Fruit fly (Drosophila melanogaster) whole organism, embryonic: ENCODE data around the gene Mrm2.
A peak's percentile ranks its signal among the peaks of the same experiment; 100 is the strongest.

Experiments used
- Ada2b ChIP-seq: fragments of 200-800 bp; sonication (Bioruptor generic); IDR thresholded peaks from 2 replicates; pipeline ENCODE4 v1.3.6; 2022; ENCODE audit warnings: missing biosample characterization, missing genetic modification characterization
- Bgb ChIP-seq: fragments of 200-800 bp; sonication (Bioruptor generic); IDR thresholded peaks from 2 replicates; pipeline ENCODE4 v1.3.6; 2022; ENCODE audit warnings: missing biosample characterization, missing genetic modification characterization; ENCODE audit not compliant: partially characterized antibody
- Blimp-1 ChIP-seq: fragments of 200-800 bp; sonication (Bioruptor generic); optimal IDR thresholded peaks from 3 replicates; lab custom pipeline; 2018; ENCODE audit warnings: missing biosample characterization, missing genetic modification characterization, mild to moderate bottlenecking, moderate library complexity, missing genetic modification reagents
- C15 ChIP-seq: fragments of 200-800 bp; sonication (Bioruptor generic); IDR thresholded peaks from 3 replicates; pipeline ENCODE4 v1.3.6; 2022; ENCODE audit warnings: missing biosample characterization, missing genetic modification characterization
- CG1024 ChIP-seq: fragments of 200-800 bp; sonication (Bioruptor generic); IDR thresholded peaks from 2 replicates; pipeline ENCODE4 v1.3.6; 2022; ENCODE audit warnings: missing biosample characterization, missing genetic modification characterization
- CG10366 ChIP-seq: fragments of 200-800 bp; sonication (Bioruptor generic); IDR thresholded peaks from 2 replicates; pipeline ENCODE4 v1.3.6; 2022; ENCODE audit warnings: missing biosample characterization, missing genetic modification characterization
- CG10654 ChIP-seq: fragments of 200-800 bp; sonication (Bioruptor generic); optimal IDR thresholded peaks from 2 replicates; lab custom pipeline; 2016; ENCODE audit warnings: missing biosample characterization, missing genetic modification characterization
- CG12659 ChIP-seq: fragments of 200-800 bp; sonication (Bioruptor generic); optimal IDR thresholded peaks from 3 replicates; lab custom pipeline; 2017; ENCODE audit warnings: mild to moderate bottlenecking, missing biosample characterization, missing genetic modification reagents, missing genetic modification characterization
- CG14014 ChIP-seq: fragments of 200-800 bp; sonication (Bioruptor generic); IDR thresholded peaks from 2 replicates; pipeline ENCODE4 v1.3.6; 2022; ENCODE audit warnings: missing biosample characterization, missing genetic modification characterization
- CG16779 ChIP-seq: fragments of 200-800 bp; sonication (Bioruptor generic); IDR thresholded peaks from 2 replicates; pipeline ENCODE4 v1.3.6; 2022; ENCODE audit warnings: missing biosample characterization, missing genetic modification characterization
- CG17328 ChIP-seq: fragments of 200-800 bp; sonication (Bioruptor generic); IDR thresholded peaks from 2 replicates; pipeline ENCODE4 v1.3.6; 2022; ENCODE audit warnings: missing biosample characterization, missing genetic modification characterization
- CG17359 ChIP-seq: fragments of 200-800 bp; sonication (Bioruptor generic); optimal IDR thresholded peaks from 3 replicates; lab custom pipeline; 2018; ENCODE audit warnings: missing biosample characterization, mild to moderate bottlenecking, missing genetic modification characterization, moderate library complexity
- CG17385 ChIP-seq: fragments of 200-800 bp; sonication (Bioruptor generic); optimal IDR thresholded peaks from 3 replicates; lab custom pipeline; 2018; ENCODE audit warnings: missing biosample characterization, mild to moderate bottlenecking, missing genetic modification characterization
- CG17802 ChIP-seq: fragments of 200-800 bp; sonication (Bioruptor generic); optimal IDR thresholded peaks from 2 replicates; lab custom pipeline; 2018; ENCODE audit warnings: missing biosample characterization, mild to moderate bottlenecking, missing genetic modification characterization, moderate library complexity
- CG6854 ChIP-seq: fragments of 200-800 bp; sonication (Bioruptor generic); optimal IDR thresholded peaks from 3 replicates; lab custom pipeline; 2017; ENCODE audit warnings: missing biosample characterization, mild to moderate bottlenecking, missing genetic modification characterization
- CG7357 ChIP-seq: fragments of 200-800 bp; sonication (Bioruptor generic); IDR thresholded peaks from 3 replicates; pipeline ENCODE4 v1.3.6; 2022; ENCODE audit warnings: missing biosample characterization, missing genetic modification characterization
- CG7556 ChIP-seq: fragments of 200-800 bp; sonication (Bioruptor generic); optimal IDR thresholded peaks from 2 replicates; lab custom pipeline; 2017; ENCODE audit warnings: missing biosample characterization, mild to moderate bottlenecking, missing genetic modification characterization
- CG8089 ChIP-seq: fragments of 200-800 bp; sonication (Bioruptor generic); optimal IDR thresholded peaks from 3 replicates; lab custom pipeline; 2016; ENCODE audit warnings: missing biosample characterization, missing genetic modification characterization
- CG8944 ChIP-seq: fragments of 200-800 bp; sonication (Bioruptor generic); optimal IDR thresholded peaks from 3 replicates; lab custom pipeline; 2016; ENCODE audit warnings: missing biosample characterization, missing genetic modification characterization
- D19B ChIP-seq: fragments of 200-800 bp; sonication (Bioruptor generic); optimal IDR thresholded peaks from 2 replicates; lab custom pipeline; 2017; ENCODE audit warnings: missing biosample characterization, mild to moderate bottlenecking, missing genetic modification characterization
- Drgx ChIP-seq: fragments of 200-800 bp; sonication (Bioruptor generic); IDR thresholded peaks from 2 replicates; pipeline ENCODE4 v1.3.6; 2022; ENCODE audit warnings: missing biosample characterization, missing genetic modification characterization
- Fer3 ChIP-seq: fragments of 200-800 bp; sonication (Bioruptor generic); optimal IDR thresholded peaks from 2 replicates; lab custom pipeline; 2018; ENCODE audit warnings: missing biosample characterization, mild to moderate bottlenecking, missing genetic modification characterization, moderate library complexity
- HmgD ChIP-seq: fragments of 200-800 bp; sonication (Bioruptor generic); optimal IDR thresholded peaks from 3 replicates; lab custom pipeline; 2016; ENCODE audit warnings: missing biosample characterization, missing genetic modification characterization
- Lhr ChIP-seq: fragments of 200-800 bp; sonication (Bioruptor generic); optimal IDR thresholded peaks from 3 replicates; lab custom pipeline; 2017; ENCODE audit warnings: mild to moderate bottlenecking, missing biosample characterization, missing genetic modification reagents, missing genetic modification characterization
- MBD-R2 ChIP-seq: fragments of 200-800 bp; sonication (Bioruptor generic); IDR thresholded peaks from 2 replicates; pipeline ENCODE4 v1.3.6; 2022; ENCODE audit warnings: missing biosample characterization, missing genetic modification characterization
- Myb ChIP-seq: fragments of 200-800 bp; sonication (Bioruptor generic); optimal IDR thresholded peaks from 2 replicates; lab custom pipeline; 2016; ENCODE audit warnings: missing biosample characterization, missing genetic modification characterization
- Oaz ChIP-seq: fragments of 200-800 bp; sonication (Bioruptor generic); IDR thresholded peaks from 2 replicates; pipeline ENCODE4 v1.3.6; 2022; ENCODE audit warnings: missing biosample characterization, missing genetic modification characterization
- Sox102F ChIP-seq: fragments of 200-800 bp; sonication (Bioruptor generic); optimal IDR thresholded peaks from 2 replicates; lab custom pipeline; 2018; ENCODE audit warnings: missing biosample characterization, mild to moderate bottlenecking, missing genetic modification characterization, moderate library complexity
- TFAM ChIP-seq: fragments of 200-800 bp; sonication (Bioruptor generic); optimal IDR thresholded peaks from 2 replicates; lab custom pipeline; 2017; ENCODE audit warnings: missing biosample characterization, missing genetic modification characterization, inconsistent platforms
- Taf1 ChIP-seq: fragments of 200-800 bp; sonication (Bioruptor generic); IDR thresholded peaks from 2 replicates; pipeline ENCODE4 v1.3.6; 2022; ENCODE audit warnings: missing biosample characterization, missing genetic modification characterization
- bsh ChIP-seq, 2 experiments: fragments of 200-800 bp; sonication (Bioruptor generic); optimal IDR thresholded peaks; 2 replicates each; lab custom pipeline; 2017 to 2018; ENCODE audit warnings: mild to moderate bottlenecking in 2 of 2, missing biosample characterization in 2 of 2, missing genetic modification characterization in 2 of 2, moderate library complexity in 1 of 2
- croc ChIP-seq: fragments of 200-800 bp; sonication (Bioruptor generic); conservative IDR thresholded peaks from 3 replicates; pipeline ENCODE4 v1.3.6; 2022; ENCODE audit warnings: missing biosample characterization, missing genetic modification characterization
- dmrt99B ChIP-seq: fragments of 200-800 bp; sonication (Bioruptor generic); optimal IDR thresholded peaks from 2 replicates; lab custom pipeline; 2018; ENCODE audit warnings: missing biosample characterization, mild to moderate bottlenecking, missing genetic modification characterization, moderate library complexity
- eyg ChIP-seq: fragments of 200-800 bp; sonication (Bioruptor generic); optimal IDR thresholded peaks from 3 replicates; lab custom pipeline; 2016; ENCODE audit warnings: missing biosample characterization, missing genetic modification characterization
- fd64A ChIP-seq: fragments of 200-800 bp; sonication (Bioruptor generic); optimal IDR thresholded peaks from 3 replicates; lab custom pipeline; 2018; ENCODE audit warnings: missing biosample characterization, mild to moderate bottlenecking, missing genetic modification characterization
- fru ChIP-seq: fragments of >200 bp; optimal IDR thresholded peaks from 2 replicates; lab custom pipeline; 2017
- gt ChIP-seq: fragments of 200-800 bp; sonication (Bioruptor generic); IDR thresholded peaks from 2 replicates; pipeline ENCODE4 v1.3.6; 2022; ENCODE audit warnings: missing biosample characterization, missing genetic modification characterization
- hth ChIP-seq: fragments of >200 bp; optimal IDR thresholded peaks from 2 replicates; lab custom pipeline; 2017; ENCODE audit warnings: inconsistent platforms
- kni ChIP-seq: fragments of 200-800 bp; sonication (Bioruptor generic); optimal IDR thresholded peaks from 3 replicates; lab custom pipeline; 2017; ENCODE audit warnings: mild to moderate bottlenecking, missing biosample characterization, missing genetic modification reagents, missing genetic modification characterization
- lbe ChIP-seq: fragments of 200-800 bp; sonication (Bioruptor generic); optimal IDR thresholded peaks from 2 replicates; lab custom pipeline; 2016; ENCODE audit warnings: missing biosample characterization, mild to moderate bottlenecking, missing genetic modification characterization
- lilli ChIP-seq: fragments of 200-800 bp; sonication (Bioruptor generic); optimal IDR thresholded peaks from 3 replicates; lab custom pipeline; 2016; ENCODE audit warnings: missing biosample characterization, missing genetic modification characterization
- nau ChIP-seq: fragments of 200-800 bp; sonication (Bioruptor generic); optimal IDR thresholded peaks from 3 replicates; lab custom pipeline; 2017; ENCODE audit warnings: missing biosample characterization, mild to moderate bottlenecking, missing genetic modification characterization, missing genetic modification reagents
- nerfin-1 ChIP-seq: fragments of 200-800 bp; sonication (Bioruptor generic); optimal IDR thresholded peaks from 3 replicates; lab custom pipeline; 2019; ENCODE audit warnings: missing biosample characterization, mild to moderate bottlenecking, missing genetic modification characterization, moderate library complexity
- onecut ChIP-seq: fragments of 200-800 bp; sonication (Bioruptor generic); IDR thresholded peaks from 2 replicates; pipeline ENCODE4 v1.3.6; 2022; ENCODE audit warnings: missing biosample characterization, missing genetic modification characterization
- peb ChIP-seq: fragments of 200-800 bp; sonication (Bioruptor generic); IDR thresholded peaks from 2 replicates; pipeline ENCODE4 v1.3.6; 2022; ENCODE audit warnings: missing biosample characterization, missing genetic modification characterization
- rib ChIP-seq: fragments of 200-800 bp; sonication (Bioruptor generic); IDR thresholded peaks from 2 replicates; pipeline ENCODE4 v1.3.6; 2022; ENCODE audit warnings: missing biosample characterization, missing genetic modification characterization
- run ChIP-seq: fragments of 200-800 bp; sonication (Bioruptor generic); optimal IDR thresholded peaks from 3 replicates; lab custom pipeline; 2018; ENCODE audit warnings: missing biosample characterization, mild to moderate bottlenecking, missing genetic modification characterization
- sd ChIP-seq: fragments of 200-800 bp; sonication (Bioruptor generic); optimal IDR thresholded peaks from 3 replicates; lab custom pipeline; 2018; ENCODE audit warnings: missing biosample characterization, mild to moderate bottlenecking, missing genetic modification characterization, moderate library complexity
- trh ChIP-seq: fragments of 200-800 bp; sonication (Bioruptor generic); optimal IDR thresholded peaks from 2 replicates; lab custom pipeline; 2016; ENCODE audit warnings: missing biosample characterization, missing genetic modification characterization
- wor ChIP-seq: fragments of 200-800 bp; sonication (Bioruptor generic); IDR thresholded peaks from 2 replicates; pipeline ENCODE4 v1.3.6; 2022; ENCODE audit warnings: missing biosample characterization, missing genetic modification characterization
- zfh2 ChIP-seq: fragments of 200-800 bp; sonication (Bioruptor generic); optimal IDR thresholded peaks from 2 replicates; lab custom pipeline; 2016; ENCODE audit warnings: missing biosample characterization, missing genetic modification characterization

Mrm2 gene

dm6 chr3R:19892046-19892445, 30.6 kb downstream of the Mrm2 start (continued):
- TF ChIP-seq zfh2 (GFP tag; lab: Kevin White, UChicago) (peak; percentile 75), CG7357 (GFP tag; lab: Robert Waterston, UW) (peak; percentile 67; the same call in 2 of the 3 replicates), CG17359 (peak; percentile 69), peb (peak; percentile 72), CG10654 (GFP tag; lab: Kevin White, UChicago) (peak; percentile 59), CG1024 (GFP tag; lab: Robert Waterston, UW) (no peak), CG8944 (GFP tag; lab: Kevin White, UChicago) (peak; percentile 57), Ada2b (GFP tag; lab: Robert Waterston, UW) (peak; percentile 67), Myb (peak; percentile 49), CG17328 (GFP tag; lab: Robert Waterston, UW) (peak; percentile 58; the same call in 1 of the 2 replicates), nerfin-1 (tag; lab: Kevin White, UChicago) (peak; percentile 59), croc (peak; percentile 59), eyg (GFP tag; lab: Kevin White, UChicago) (peak; percentile 39), nau (GFP tag; lab: Kevin White, UChicago) (no peak), trh (GFP tag; lab: Kevin White, UChicago) (peak; percentile 16), lbe (GFP tag; lab: Kevin White, UChicago) (no peak), hth (lab: Kevin White, UChicago) (no peak), dmrt99B (peak; percentile 80), Blimp-1 (GFP tag; lab: Kevin White, UChicago) (no peak), run (tag; lab: Kevin White, UChicago) (no peak), Lhr (GFP tag; lab: Kevin White, UChicago) (no peak), Taf1 (GFP tag; lab: Robert Waterston, UW) (no peak; the same call in 1 of the 2 replicates), CG6854 (peak; percentile 44), onecut (peak; percentile 65), Fer3 (tag; lab: Kevin White, UChicago) (peak; percentile 66), CG17385 (GFP tag; lab: Kevin White, UChicago) (peak; percentile 63), CG10366 (GFP tag; lab: Robert Waterston, UW) (peak; percentile 53), kni (GFP tag; lab: Kevin White, UChicago) (no peak), gt (GFP tag; lab: Robert Waterston, UW) (peak; percentile 26; the same call in 1 of the 2 replicates), HmgD (GFP tag; lab: Kevin White, UChicago) (peak; percentile 31), CG17802 (tag; lab: Kevin White, UChicago) (peak; percentile 35), wor (GFP tag; lab: Robert Waterston, UW) (0 out of 2 replicates have a peak, but pooled peaks have one; percentile 20), bsh (GFP tag; optimal IDR thresholded peaks at IDR 0.05; lab: Kevin White, UChicago) (peak in 1 of 2 experiments; percentile 75), CG14014 (GFP tag; lab: Robert Waterston, UW) (peak; percentile 79), CG12659 (GFP tag; lab: Kevin White, UChicago) (peak; percentile 54), CG16779 (GFP tag; lab: Robert Waterston, UW) (no peak), CG8089 (GFP tag; lab: Kevin White, UChicago) (peak; percentile 31), lilli (peak; percentile 75), Oaz (GFP tag; lab: Robert Waterston, UW) (0 out of 2 replicates have a peak, but pooled peaks have one; percentile 20), C15 (GFP tag; lab: Robert Waterston, UW) (no peak), fd64A (peak; percentile 47), D19B (GFP tag; lab: Kevin White, UChicago) (peak; percentile 14), Bgb (GFP tag; lab: Robert Waterston, UW) (peak; percentile 41), rib (GFP tag; lab: Robert Waterston, UW) (0 out of 2 replicates have a peak, but pooled peaks have one; percentile 47), MBD-R2 (peak; percentile 34; the same call in 1 of the 2 replicates), TFAM (GFP tag; lab: Kevin White, UChicago) (no peak), Sox102F (peak; percentile 66), CG7556 (GFP tag; lab: Kevin White, UChicago) (peak; percentile 62), Drgx (GFP tag; lab: Robert Waterston, UW) (peak; percentile 68), fru (lab: Kevin White, UChicago) (no peak), sd (tag; lab: Kevin White, UChicago) (peak; percentile 46)
